Fruit fly (Drosophila melanogaster) whole organism, embryonic: Measurements from ENCODE around the gene ATPsynD.

Source experiments
- Atf6 ChIP-seq: fragments of 200-800 bp; sonication (Bioruptor generic); IDR thresholded peaks from 2 replicates; pipeline ENCODE4 v1.3.6; 2022; ENCODE audit warnings: missing biosample characterization, missing genetic modification characterization
- CG10366 ChIP-seq: fragments of 200-800 bp; sonication (Bioruptor generic); IDR thresholded peaks from 2 replicates; pipeline ENCODE4 v1.3.6; 2022; ENCODE audit warnings: missing biosample characterization, missing genetic modification characterization
- CG10431 ChIP-seq: fragments of 200-800 bp; sonication (Bioruptor generic); optimal IDR thresholded peaks from 3 replicates; lab custom pipeline; 2018; ENCODE audit warnings: missing biosample characterization, mild to moderate bottlenecking, missing genetic modification characterization
- CG10654 ChIP-seq: fragments of 200-800 bp; sonication (Bioruptor generic); optimal IDR thresholded peaks from 2 replicates; lab custom pipeline; 2016; ENCODE audit warnings: missing biosample characterization, missing genetic modification characterization
- CG12659 ChIP-seq: fragments of 200-800 bp; sonication (Bioruptor generic); optimal IDR thresholded peaks from 3 replicates; lab custom pipeline; 2017; ENCODE audit warnings: mild to moderate bottlenecking, missing biosample characterization, missing genetic modification reagents, missing genetic modification characterization
- CG12769 ChIP-seq: fragments of 200-800 bp; sonication (Bioruptor generic); optimal IDR thresholded peaks from 2 replicates; lab custom pipeline; 2019; ENCODE audit warnings: missing biosample characterization, mild to moderate bottlenecking, missing genetic modification characterization, moderate library complexity
- CG15011 ChIP-seq: fragments of 200-800 bp; sonication (Bioruptor generic); optimal IDR thresholded peaks from 3 replicates; lab custom pipeline; 2018; ENCODE audit warnings: missing biosample characterization, mild to moderate bottlenecking, missing genetic modification characterization
- CG17361 ChIP-seq: fragments of 200-800 bp; sonication (Bioruptor generic); IDR thresholded peaks from 3 replicates; pipeline ENCODE4 v1.3.6; 2022; ENCODE audit warnings: missing biosample characterization, missing genetic modification characterization
- CG18599 ChIP-seq: fragments of 200-800 bp; sonication (Bioruptor generic); optimal IDR thresholded peaks from 3 replicates; lab custom pipeline; 2017; ENCODE audit warnings: missing biosample characterization, missing genetic modification characterization, mild to moderate bottlenecking, moderate library complexity, missing genetic modification reagents
- CG18619 ChIP-seq: fragments of 200-800 bp; sonication (Bioruptor generic); optimal IDR thresholded peaks from 3 replicates; lab custom pipeline; 2017; ENCODE audit warnings: missing biosample characterization, mild to moderate bottlenecking, missing genetic modification characterization
- CG2129 ChIP-seq: fragments of 200-800 bp; sonication (Bioruptor generic); IDR thresholded peaks from 2 replicates; pipeline ENCODE4 v1.3.6; 2022; ENCODE audit warnings: missing biosample characterization, missing genetic modification characterization; ENCODE audit not compliant: partially characterized antibody
- CG2712 ChIP-seq: fragments of 200-800 bp; optimal IDR thresholded peaks from 3 replicates; lab custom pipeline; 2019; ENCODE audit warnings: missing biosample characterization, mild to moderate bottlenecking, missing genetic modification characterization, moderate library complexity
- CG33213 ChIP-seq: fragments of 200-800 bp; sonication (Bioruptor generic); optimal IDR thresholded peaks from 3 replicates; lab custom pipeline; 2016; ENCODE audit warnings: missing biosample characterization, missing genetic modification characterization
- CG34422 ChIP-seq: fragments of 200-800 bp; sonication (Bioruptor generic); IDR thresholded peaks from 3 replicates; pipeline ENCODE4 v1.3.6; 2022; ENCODE audit warnings: missing biosample characterization, missing genetic modification characterization
- CG4360 ChIP-seq: fragments of 200-800 bp; sonication (Bioruptor generic); IDR thresholded peaks from 2 replicates; pipeline ENCODE4 v1.3.6; 2022; ENCODE audit warnings: missing biosample characterization, missing genetic modification characterization
- CG4404 ChIP-seq: fragments of 200-800 bp; sonication (Bioruptor generic); IDR thresholded peaks from 2 replicates; pipeline ENCODE4 v1.3.6; 2022; ENCODE audit warnings: missing biosample characterization, missing genetic modification characterization
- CG4617 ChIP-seq: fragments of 200-800 bp; sonication (Bioruptor generic); optimal IDR thresholded peaks from 3 replicates; lab custom pipeline; 2016; ENCODE audit warnings: missing biosample characterization, missing genetic modification characterization, borderline replicate concordance
- CG7928 ChIP-seq: fragments of 200-800 bp; sonication (Bioruptor generic); optimal IDR thresholded peaks from 2 replicates; lab custom pipeline; 2017; ENCODE audit warnings: missing biosample characterization, mild to moderate bottlenecking, missing genetic modification characterization
- CG9817 ChIP-seq: fragments of 200-800 bp; sonication (Bioruptor generic); optimal IDR thresholded peaks from 2 replicates; lab custom pipeline; 2018; ENCODE audit warnings: missing biosample characterization, mild to moderate bottlenecking, missing genetic modification characterization, moderate library complexity
- Deaf1 ChIP-seq: fragments of 200-800 bp; optimal IDR thresholded peaks from 3 replicates; lab custom pipeline; 2019; ENCODE audit warnings: missing biosample characterization, mild to moderate bottlenecking, missing genetic modification characterization, moderate library complexity
- Dll ChIP-seq: fragments of 200-800 bp; sonication (Bioruptor generic); IDR thresholded peaks from 4 replicates; pipeline ENCODE4 v1.3.6; 2022; ENCODE audit warnings: missing biosample characterization, missing genetic modification characterization; ENCODE audit not compliant: partially characterized antibody
- Elba2 ChIP-seq: fragments of 200-800 bp; sonication (Bioruptor generic); optimal IDR thresholded peaks from 3 replicates; lab custom pipeline; 2016; ENCODE audit warnings: missing biosample characterization, missing genetic modification characterization
- Hmr ChIP-seq: fragments of 200-800 bp; sonication (Bioruptor generic); optimal IDR thresholded peaks from 3 replicates; lab custom pipeline; 2017; ENCODE audit warnings: mild to moderate bottlenecking, missing biosample characterization, missing genetic modification reagents, missing genetic modification characterization
- Spps ChIP-seq: fragments of 200-800 bp; sonication (Bioruptor generic); optimal IDR thresholded peaks from 2 replicates; lab custom pipeline; 2018; ENCODE audit warnings: missing biosample characterization, mild to moderate bottlenecking, missing genetic modification characterization
- Sry-δ ChIP-seq: fragments of 200-800 bp; sonication (Bioruptor generic); optimal IDR thresholded peaks from 2 replicates; lab custom pipeline; 2016; ENCODE audit warnings: missing biosample characterization, missing genetic modification characterization
- abd-A ChIP-seq: fragments of 200-800 bp; sonication (Bioruptor generic); optimal IDR thresholded peaks from 3 replicates; lab custom pipeline; 2019; ENCODE audit warnings: missing biosample characterization, mild to moderate bottlenecking, missing genetic modification characterization, moderate library complexity
- ara ChIP-seq: fragments of 200-800 bp; sonication (Bioruptor generic); IDR thresholded peaks from 2 replicates; pipeline ENCODE4 v1.3.6; 2022; ENCODE audit warnings: missing biosample characterization, missing genetic modification characterization
- ash1 ChIP-seq: fragments of 200-800 bp; sonication (Bioruptor generic); optimal IDR thresholded peaks from 2 replicates; lab custom pipeline; 2018; ENCODE audit warnings: missing biosample characterization, mild to moderate bottlenecking, missing genetic modification characterization
- crp ChIP-seq, 2 experiments: fragments of 200-800 bp; sonication (Bioruptor generic); optimal IDR thresholded peaks; 2 replicates in 1 of 2; 3 replicates in 1 of 2; lab custom pipeline; 2017; ENCODE audit warnings: missing biosample characterization in 2 of 2, missing genetic modification characterization in 2 of 2, mild to moderate bottlenecking in 1 of 2, moderate library complexity in 1 of 2
- dpn ChIP-seq, 2 experiments: fragments of 200-800 bp; sonication (Bioruptor generic); optimal IDR thresholded peaks; 3 replicates each; lab custom pipeline; 2016; ENCODE audit warnings: missing biosample characterization in 2 of 2, missing genetic modification characterization in 2 of 2
- ftz-f1 ChIP-seq: fragments of 200-800 bp; sonication (Bioruptor generic); optimal IDR thresholded peaks from 2 replicates; lab custom pipeline; 2016; ENCODE audit warnings: missing biosample characterization, missing genetic modification characterization
- fu2 ChIP-seq: fragments of 200-800 bp; sonication (Bioruptor generic); optimal IDR thresholded peaks from 2 replicates; lab custom pipeline; 2016; ENCODE audit warnings: missing biosample characterization, missing genetic modification characterization
- gfzf ChIP-seq: fragments of 200-800 bp; sonication (Bioruptor generic); optimal IDR thresholded peaks from 2 replicates; lab custom pipeline; 2016; ENCODE audit warnings: missing biosample characterization, mild to moderate bottlenecking, missing genetic modification characterization, moderate library complexity
- knrl ChIP-seq: fragments of 200-800 bp; sonication (Bioruptor generic); IDR thresholded peaks from 3 replicates; pipeline ENCODE4 v1.3.6; 2022; ENCODE audit warnings: missing biosample characterization, missing genetic modification characterization; ENCODE audit not compliant: partially characterized antibody
- mld ChIP-seq: fragments of 200-800 bp; sonication (Bioruptor generic); IDR thresholded peaks from 3 replicates; pipeline ENCODE4 v1.3.6; 2022; ENCODE audit warnings: missing biosample characterization, missing genetic modification characterization; ENCODE audit not compliant: partially characterized antibody
- nmo ChIP-seq: fragments of 200-800 bp; sonication (Bioruptor generic); optimal IDR thresholded peaks from 2 replicates; lab custom pipeline; 2018; ENCODE audit warnings: missing biosample characterization, mild to moderate bottlenecking, missing genetic modification characterization, moderate library complexity
- phol ChIP-seq: fragments of 200-800 bp; sonication (Bioruptor generic); optimal IDR thresholded peaks from 3 replicates; lab custom pipeline; 2018; ENCODE audit warnings: missing biosample characterization, mild to moderate bottlenecking, missing genetic modification characterization, moderate library complexity
- row ChIP-seq: fragments of 200-800 bp; sonication (Bioruptor generic); IDR thresholded peaks from 3 replicates; pipeline ENCODE4 v1.3.6; 2022; ENCODE audit warnings: missing biosample characterization, missing genetic modification characterization
- sim ChIP-seq: fragments of 200-800 bp; sonication (Bioruptor generic); IDR thresholded peaks from 2 replicates; pipeline ENCODE4 v1.3.6; 2022; ENCODE audit warnings: missing biosample characterization, missing genetic modification characterization
- vvl ChIP-seq: fragments of 200-800 bp; sonication (Bioruptor generic); IDR thresholded peaks from 2 replicates; pipeline ENCODE4 v1.3.6; 2022; ENCODE audit warnings: missing biosample characterization, missing genetic modification characterization

Gene ATPsynD

DNA sequence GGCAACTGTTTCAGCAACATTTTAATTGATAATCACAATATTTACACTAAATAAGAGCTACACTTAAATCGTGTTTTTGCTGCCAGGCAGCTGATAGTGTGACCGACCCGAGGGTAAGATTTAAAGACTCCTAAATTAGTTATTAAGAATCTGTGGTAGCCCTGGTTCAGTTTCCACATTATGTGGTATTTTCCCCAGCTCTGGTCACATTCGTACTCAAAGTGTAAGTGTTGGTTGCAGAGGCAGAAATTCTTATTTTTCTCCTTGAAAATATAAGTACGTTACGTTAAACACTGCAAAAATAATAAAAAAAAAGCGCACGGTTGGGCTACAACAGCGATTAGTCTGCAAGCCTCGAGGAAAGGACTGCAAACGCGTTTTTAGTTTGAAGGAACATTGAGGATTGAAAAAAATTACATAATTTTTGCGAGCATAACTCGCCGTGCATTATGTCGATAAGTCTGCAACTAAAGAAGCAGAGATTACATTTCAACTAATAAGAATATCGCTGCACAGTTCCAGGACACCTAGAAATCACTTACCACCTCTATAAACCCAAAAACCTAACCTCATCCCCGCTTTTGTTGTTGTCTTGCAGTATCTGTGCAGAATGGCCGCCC is at the start of gene ATPsynD, which contains the start of gene mRpL55 (continued):
- TF ChIP-seq Elba2 (GFP tag; lab: Kevin White, UChicago), result peak; percentile 63
- TF ChIP-seq mld (GFP tag; lab: Robert Waterston, UW), result 0 out of 3 replicates have a peak, but pooled peaks have one; percentile 38
- no peak for TF ChIP-seq Spps (tag; lab: Kevin White, UChicago)
- peak; percentile 56 for TF ChIP-seq ftz-f1
- no peak for TF ChIP-seq CG10654 (GFP tag; lab: Kevin White, UChicago)
- TF ChIP-seq Dll (GFP tag; lab: Robert Waterston, UW), result no peak
- TF ChIP-seq CG4360 (GFP tag; lab: Robert Waterston, UW), result no peak
- peak; percentile 88 for TF ChIP-seq CG7928
- TF ChIP-seq row, result peak; percentile 25; the same call in 1 of the 3 replicates
- peak; percentile 96 for TF ChIP-seq gfzf
- no peak for TF ChIP-seq CG17361
- peak; percentile 38; the same call in 1 of the 2 replicates for TF ChIP-seq vvl (GFP tag; lab: Robert Waterston, UW)
- TF ChIP-seq nmo, result peak; percentile 51
- no peak for TF ChIP-seq CG18619 (GFP tag; lab: Kevin White, UChicago)
- TF ChIP-seq fu2, result peak; percentile 9
- TF ChIP-seq CG12769 (tag; lab: Kevin White, UChicago), result peak; percentile 4
- TF ChIP-seq Hmr (GFP tag; lab: Kevin White, UChicago), result peak; percentile 31
- no peak for TF ChIP-seq ash1 (GFP tag; lab: Kevin White, UChicago)
- peak; percentile 10 for TF ChIP-seq Sry-δ (GFP tag; lab: Kevin White, UChicago)
- TF ChIP-seq CG15011, result no peak
- TF ChIP-seq crp (GFP tag; optimal IDR thresholded peaks at IDR 0.05; lab: Kevin White, UChicago), result peak; percentile 27 to 90
- TF ChIP-seq dpn (GFP tag; optimal IDR thresholded peaks at IDR 0.05; lab: Kevin White, UChicago), result peak in 1 of 2 experiments; percentile 14
- no peak for TF ChIP-seq CG2129 (GFP tag; lab: Robert Waterston, UW)
- TF ChIP-seq ara, result no peak
- TF ChIP-seq CG12659 (GFP tag; lab: Kevin White, UChicago), result peak; percentile 53
- TF ChIP-seq CG9817 (tag; lab: Kevin White, UChicago), result no peak
- peak; percentile 52 for TF ChIP-seq abd-A (tag; lab: Kevin White, UChicago)
- TF ChIP-seq CG4617, result peak; percentile 80
- no peak for TF ChIP-seq Atf6 (GFP tag; lab: Robert Waterston, UW)
- no peak for TF ChIP-seq Deaf1 (tag; lab: Kevin White, UChicago)
- TF ChIP-seq CG34422 (GFP tag; lab: Robert Waterston, UW), result peak; percentile 44; the same call in 1 of the 3 replicates
- peak; percentile 13 for TF ChIP-seq phol (tag; lab: Kevin White, UChicago)
- peak; percentile 18 for TF ChIP-seq CG2712 (tag; lab: Kevin White, UChicago)
- TF ChIP-seq CG10431, result no peak
- no peak for TF ChIP-seq CG18599 (GFP tag; lab: Kevin White, UChicago)
- TF ChIP-seq knrl (GFP tag; lab: Robert Waterston, UW), result no peak; the same call in 2 of the 3 replicates
- TF ChIP-seq CG10366 (GFP tag; lab: Robert Waterston, UW), result no peak
- peak; percentile 40 for TF ChIP-seq CG33213 (GFP tag; lab: Kevin White, UChicago)
- no peak for TF ChIP-seq sim (GFP tag; lab: Robert Waterston, UW)
- no peak for TF ChIP-seq CG4404 (GFP tag; lab: Robert Waterston, UW)
